Fruit fly (Drosophila melanogaster): Measurements from ENCODE around the gene CG11581.

- TF ChIP-seq Dfd (GFP tag; optimal IDR thresholded peaks at IDR 0.05), result no peak
- no peak for TF ChIP-seq dmrt93B (GFP tag; optimal IDR thresholded peaks at IDR 0.05)
- no peak for TF ChIP-seq brk (GFP tag; optimal IDR thresholded peaks at IDR 0.05)
- TF ChIP-seq GATAd (GFP tag; optimal IDR thresholded peaks at IDR 0.05), result no peak
- no peak for TF ChIP-seq lola (GFP tag; optimal IDR thresholded peaks at IDR 0.05)
- no peak for TF ChIP-seq rgr (GFP tag; optimal IDR thresholded peaks at IDR 0.05)
- no peak for TF ChIP-seq Vsx2 (GFP tag; optimal IDR thresholded peaks at IDR 0.05; ENCODE audit: partially characterized antibody)
- no peak for TF ChIP-seq CG9705 (GFP tag; optimal IDR thresholded peaks at IDR 0.05)
- no peak for TF ChIP-seq ey (GFP tag; optimal IDR thresholded peaks at IDR 0.05)
- TF ChIP-seq fru (GFP tag; optimal IDR thresholded peaks at IDR 0.05), result no peak
Observed at dm6 chrX:14216844-14217243, 40.1 kb downstream of the CG11581 start.
